Worm (Caenorhabditis elegans) whole organism, early embryonic: ENCODE data around the gene pqn-53.

ENCODE experiments used
- B0310.2 ChIP-seq: sonication (generic microtip); optimal IDR thresholded peaks from 2 replicates; lab custom pipeline; 2016; ENCODE audit warnings: mild to moderate bottlenecking, missing genetic modification characterization, missing compliant biosample characterization
- F13C5.2 ChIP-seq: sonication (generic microtip); optimal IDR thresholded peaks from 2 replicates; lab custom pipeline; 2017; ENCODE audit warnings: mild to moderate bottlenecking, missing genetic modification characterization, inconsistent platforms, missing compliant biosample characterization
- aly-1 ChIP-seq: sonication (generic microtip); optimal IDR thresholded peaks from 2 replicates; lab custom pipeline; 2016; ENCODE audit warnings: missing genetic modification characterization, missing compliant biosample characterization
- ama-1 ChIP-seq: fragments of 150-350 bp; optimal IDR thresholded peaks from 2 replicates; lab custom pipeline; 2014
- ceh-13 ChIP-seq: fragments of 200-800 bp; sonication (Bioruptor generic); optimal IDR thresholded peaks from 2 replicates; lab custom pipeline; 2018; ENCODE audit warnings: mild to moderate bottlenecking, missing genetic modification characterization, missing compliant biosample characterization
- ceh-36 ChIP-seq: sonication (generic microtip); optimal IDR thresholded peaks from 2 replicates; lab custom pipeline; 2016; ENCODE audit warnings: missing genetic modification characterization, inconsistent platforms, missing compliant biosample characterization
- ets-7 ChIP-seq: sonication (generic microtip); optimal IDR thresholded peaks from 2 replicates; lab custom pipeline; 2016; ENCODE audit warnings: missing genotype, missing genetic modification characterization, missing compliant biosample characterization
- flt-1 ChIP-seq: fragments of 200-800 bp; sonication (Bioruptor generic); IDR thresholded peaks from 2 replicates; pipeline ENCODE4 v1.3.6; 2022; ENCODE audit warnings: missing genetic modification characterization, missing compliant biosample characterization
- hmbx-1 ChIP-seq: sonication (generic microtip); optimal IDR thresholded peaks from 2 replicates; lab custom pipeline; 2016; ENCODE audit warnings: mild to moderate bottlenecking, missing genetic modification characterization, missing compliant biosample characterization
- hmg-4 ChIP-seq: fragments of 200-800 bp; sonication (Bioruptor generic); optimal IDR thresholded peaks from 2 replicates; lab custom pipeline; 2018; ENCODE audit warnings: mild to moderate bottlenecking, missing genetic modification characterization, missing compliant biosample characterization
- hnd-1 ChIP-seq: sonication (generic microtip); optimal IDR thresholded peaks from 2 replicates; lab custom pipeline; 2016; ENCODE audit warnings: missing genetic modification characterization, missing compliant biosample characterization
- pes-1 ChIP-seq: fragments of 200-800 bp; sonication (Bioruptor generic); IDR thresholded peaks from 2 replicates; pipeline ENCODE4 v1.3.6; 2022; ENCODE audit warnings: missing genetic modification reagents, missing genetic modification characterization, missing compliant biosample characterization
- sea-1 ChIP-seq: fragments of 200-800 bp; sonication (Bioruptor generic); conservative IDR thresholded peaks from 2 replicates; pipeline ENCODE4 v1.3.6; 2022; ENCODE audit warnings: missing genetic modification characterization, missing compliant biosample characterization
- tbx-37 ChIP-seq: fragments of 200-800 bp; sonication (Bioruptor generic); conservative IDR thresholded peaks from 2 replicates; pipeline ENCODE4 v1.3.6; 2022; ENCODE audit warnings: missing genetic modification reagents, missing genetic modification characterization, missing compliant biosample characterization

DNA sequence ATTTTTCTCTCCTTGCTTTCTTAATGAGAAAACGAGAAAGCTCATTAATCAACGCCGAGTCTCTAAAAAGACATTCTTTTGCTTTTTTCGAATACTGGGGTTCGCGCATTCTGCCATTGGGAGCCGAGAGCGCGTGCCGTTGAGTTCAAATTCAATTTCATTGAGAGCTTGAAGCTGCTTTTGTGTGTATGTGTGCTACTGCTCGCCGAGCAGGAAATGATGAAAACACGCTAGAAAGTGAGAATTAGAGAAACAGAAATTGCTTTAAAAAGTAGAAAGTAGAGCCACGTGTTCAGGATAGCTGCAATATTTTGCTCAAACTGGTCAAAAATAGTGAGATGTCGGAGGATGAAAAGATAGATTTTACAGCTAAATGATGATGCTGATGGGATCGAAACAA lies 39.5 kb downstream of the pqn-53 start:
- TF ChIP-seq ama-1 (lab: Kevin White, UChicago) (no peak), hnd-1 (tag; lab: Kevin White, UChicago) (no peak), aly-1 (tag; lab: Kevin White, UChicago) (no peak), tbx-37 (no peak), hmg-4 (no peak), ceh-36 (no peak), hmbx-1 (tag; lab: Kevin White, UChicago) (no peak), F13C5.2 (tag; lab: Kevin White, UChicago) (no peak), B0310.2 (no peak), ets-7 (tag; lab: Kevin White, UChicago) (no peak), pes-1 (GFP tag; lab: Robert Waterston, UW) (no peak), flt-1 (GFP tag; lab: Robert Waterston, UW) (no peak), ceh-13 (no peak), sea-1 (GFP tag; lab: Robert Waterston, UW) (no peak)
